Worm (Caenorhabditis elegans) whole organism, L1 larva: Measurements from ENCODE around the gene F01G10.10.

Experiments used
- C16A3.4 ChIP-seq: fragments of 150-350 bp; optimal IDR thresholded peaks from 2 replicates; lab custom pipeline; 2014; ENCODE audit warnings: missing biosample characterization, missing genetic modification characterization
- C34B4.2 ChIP-seq: sonication (generic microtip); optimal IDR thresholded peaks from 2 replicates; lab custom pipeline; 2017; ENCODE audit warnings: mild to moderate bottlenecking, missing genetic modification characterization, missing compliant biosample characterization
- F16B12.6 ChIP-seq: fragments of 150-350 bp; optimal IDR thresholded peaks from 2 replicates; lab custom pipeline; 2014; ENCODE audit warnings: missing biosample characterization, missing genetic modification characterization
- Y116A8C.19 ChIP-seq: sonication (generic microtip); optimal IDR thresholded peaks from 2 replicates; lab custom pipeline; 2016; ENCODE audit warnings: missing compliant biosample characterization, missing genetic modification characterization, borderline replicate concordance
- aha-1 ChIP-seq: fragments of 150-350 bp; optimal IDR thresholded peaks from 2 replicates; lab custom pipeline; 2014; ENCODE audit warnings: missing biosample characterization, missing genetic modification characterization
- aly-2 ChIP-seq: fragments of 150-350 bp; optimal IDR thresholded peaks from 2 replicates; lab custom pipeline; 2014; ENCODE audit warnings: missing biosample characterization, missing genetic modification characterization
- ceh-8 ChIP-seq: fragments of 200-800 bp; sonication (Bioruptor generic); optimal IDR thresholded peaks from 2 replicates; lab custom pipeline; 2018; ENCODE audit warnings: mild to moderate bottlenecking, missing genetic modification characterization, moderate library complexity, missing compliant biosample characterization
- ceh-82 ChIP-seq, 3 experiments: fragments of 150-350 bp in 1 of 3; sonication (generic microtip) in 2 of 3; optimal IDR thresholded peaks; 2 replicates each; lab custom pipeline; 2014 to 2017; ENCODE audit warnings: missing biosample characterization in 3 of 3, missing genetic modification characterization in 3 of 3
- ceh-90 ChIP-seq: sonication (generic microtip); optimal IDR thresholded peaks from 2 replicates; lab custom pipeline; 2016; ENCODE audit warnings: missing genetic modification characterization, missing compliant biosample characterization
- dsc-1 ChIP-seq: sonication (generic microtip); optimal IDR thresholded peaks from 2 replicates; lab custom pipeline; 2016; ENCODE audit warnings: mild to moderate bottlenecking, missing genetic modification characterization, missing compliant biosample characterization
- efl-1 ChIP-seq, 4 experiments: fragments of 150-350 bp; optimal IDR thresholded peaks in 3 of 4; peaks in 1 of 4; 1 replicate in 1 of 4; 2 replicates in 3 of 4; lab custom pipeline; 2014; ENCODE audit warnings: missing biosample characterization in 2 of 4, missing genetic modification characterization in 2 of 4, missing genetic modification reagents in 2 of 4
- egl-13 ChIP-seq: sonication (generic microtip); optimal IDR thresholded peaks from 2 replicates; lab custom pipeline; 2016; ENCODE audit warnings: missing genotype, missing genetic modification reagents, missing genetic modification characterization, missing compliant biosample characterization
- egl-27 ChIP-seq, 2 experiments: fragments of 150-350 bp in 1 of 2; sonication (generic microtip); optimal IDR thresholded peaks; 3 replicates each; lab custom pipeline; 2017 to 2018; ENCODE audit warnings: missing biosample characterization in 2 of 2, missing genetic modification characterization in 2 of 2, missing genetic modification reagents in 2 of 2
- ets-5 ChIP-seq: fragments of 200-800 bp; sonication (Bioruptor generic); IDR thresholded peaks from 2 replicates; pipeline ENCODE4 v1.3.6; 2022; ENCODE audit warnings: missing genetic modification characterization, missing compliant biosample characterization
- grh-1 ChIP-seq: fragments of 200-800 bp; sonication (Bioruptor generic); IDR thresholded peaks from 2 replicates; pipeline ENCODE4 v1.3.6; 2022; ENCODE audit warnings: missing genetic modification reagents, missing genetic modification characterization, missing compliant biosample characterization
- hlh-4 ChIP-seq: sonication (generic microtip); optimal IDR thresholded peaks from 2 replicates; lab custom pipeline; 2016; ENCODE audit warnings: mild to moderate bottlenecking, missing genetic modification characterization, missing compliant biosample characterization
- hpl-2 ChIP-seq: fragments of 150-350 bp; optimal IDR thresholded peaks from 2 replicates; lab custom pipeline; 2014; ENCODE audit warnings: missing biosample characterization, missing genetic modification reagents, missing genetic modification characterization
- irx-1 ChIP-seq: sonication (generic microtip); optimal IDR thresholded peaks from 2 replicates; lab custom pipeline; 2016; ENCODE audit warnings: missing genetic modification characterization, missing compliant biosample characterization
- isw-1 ChIP-seq: fragments of 200-800 bp; sonication (Bioruptor generic); IDR thresholded peaks from 2 replicates; pipeline ENCODE4 v1.3.6; 2022; ENCODE audit warnings: missing genetic modification characterization, missing compliant biosample characterization
- jun-1 ChIP-seq: fragments of 150-350 bp; optimal IDR thresholded peaks from 2 replicates; lab custom pipeline; 2014; ENCODE audit warnings: missing biosample characterization, missing genetic modification reagents, missing genetic modification characterization
- lir-3 ChIP-seq: sonication (generic microtip); optimal IDR thresholded peaks from 2 replicates; lab custom pipeline; 2016; ENCODE audit warnings: mild to moderate bottlenecking, missing genetic modification characterization, moderate library complexity, missing compliant biosample characterization; ENCODE audit not compliant: poor library complexity
- lsy-2 ChIP-seq, 2 experiments: fragments of 150-350 bp; optimal IDR thresholded peaks; 2 replicates each; lab custom pipeline; 2014; ENCODE audit warnings: missing biosample characterization in 2 of 2, missing genetic modification characterization in 2 of 2
- mab-9 ChIP-seq: fragments of 200-800 bp; sonication (Bioruptor generic); IDR thresholded peaks from 2 replicates; pipeline ENCODE4 v1.3.6; 2022; ENCODE audit warnings: missing genetic modification reagents, missing genetic modification characterization, missing compliant biosample characterization
- mdl-1 ChIP-seq, 2 experiments: fragments of 150-350 bp; optimal IDR thresholded peaks; 2 replicates each; lab custom pipeline; 2014 to 2017; ENCODE audit warnings: missing biosample characterization in 2 of 2, missing genetic modification characterization in 2 of 2, inconsistent platforms in 1 of 2
- mep-1 ChIP-seq: fragments of 150-350 bp; optimal IDR thresholded peaks from 2 replicates; lab custom pipeline; 2014; ENCODE audit warnings: missing biosample characterization, missing genetic modification characterization
- nhr-11 ChIP-seq: fragments of 150-350 bp; optimal IDR thresholded peaks from 2 replicates; lab custom pipeline; 2014; ENCODE audit warnings: missing biosample characterization, missing genetic modification characterization
- nhr-12 ChIP-seq: sonication (generic microtip); optimal IDR thresholded peaks from 2 replicates; lab custom pipeline; 2017; ENCODE audit warnings: missing biosample characterization, missing genetic modification characterization
- nhr-19 ChIP-seq: fragments of 200-800 bp; sonication (Bioruptor generic); conservative IDR thresholded peaks from 2 replicates; pipeline ENCODE4 v1.3.6; 2022; ENCODE audit warnings: missing genetic modification characterization, missing compliant biosample characterization
- nhr-28 ChIP-seq: fragments of 150-350 bp; optimal IDR thresholded peaks from 2 replicates; lab custom pipeline; 2014; ENCODE audit warnings: missing biosample characterization, missing genetic modification characterization
- nhr-47 ChIP-seq: sonication (generic microtip); optimal IDR thresholded peaks from 2 replicates; lab custom pipeline; 2016; ENCODE audit warnings: mild to moderate bottlenecking, missing genetic modification characterization, moderate library complexity, missing compliant biosample characterization
- nhr-77 ChIP-seq: fragments of 150-350 bp; optimal IDR thresholded peaks from 2 replicates; lab custom pipeline; 2014; ENCODE audit warnings: missing biosample characterization, missing genetic modification characterization
- nhr-85 ChIP-seq: sonication (generic microtip); peaks from one replicate; lab custom pipeline; 2016; ENCODE audit warnings: missing genetic modification characterization, inconsistent platforms, missing compliant biosample characterization
- nhr-90 ChIP-seq: sonication (generic microtip); optimal IDR thresholded peaks from 2 replicates; lab custom pipeline; 2016; ENCODE audit warnings: mild to moderate bottlenecking, missing genetic modification characterization, missing compliant biosample characterization; ENCODE audit not compliant: poor library complexity
- pag-3 ChIP-seq: sonication (generic microtip); optimal IDR thresholded peaks from 2 replicates; lab custom pipeline; 2017; ENCODE audit warnings: missing genetic modification characterization, mild to moderate bottlenecking, missing compliant biosample characterization, antibody characterized with exemption, borderline replicate concordance; ENCODE audit not compliant: insufficient read depth
- pax-3 ChIP-seq: fragments of 200-800 bp; sonication (Bioruptor generic); optimal IDR thresholded peaks from 2 replicates; lab custom pipeline; 2018; ENCODE audit warnings: mild to moderate bottlenecking, missing genetic modification characterization, moderate library complexity, missing compliant biosample characterization
- pqm-1 ChIP-seq: sonication (generic microtip); optimal IDR thresholded peaks from 3 replicates; lab custom pipeline; 2017; ENCODE audit warnings: missing biosample characterization, missing genetic modification characterization
- sox-4 ChIP-seq: sonication (generic microtip); optimal IDR thresholded peaks from 2 replicates; lab custom pipeline; 2016; ENCODE audit warnings: missing genetic modification characterization, missing compliant biosample characterization
- swsn-7 ChIP-seq: sonication (generic microtip); optimal IDR thresholded peaks from 2 replicates; lab custom pipeline; 2016; ENCODE audit warnings: missing genetic modification characterization, missing compliant biosample characterization
- tbx-2 ChIP-seq: sonication (generic microtip); optimal IDR thresholded peaks from 2 replicates; lab custom pipeline; 2016; ENCODE audit warnings: missing genetic modification characterization, missing compliant biosample characterization
- unc-98 ChIP-seq: fragments of 200-800 bp; sonication (Bioruptor generic); IDR thresholded peaks from 2 replicates; pipeline ENCODE4 v1.3.6; 2022; ENCODE audit warnings: missing genetic modification characterization, missing compliant biosample characterization
- ztf-11 ChIP-seq, 2 experiments: sonication (generic microtip); optimal IDR thresholded peaks; 2 replicates each; lab custom pipeline; 2016 to 2017; ENCODE audit warnings: missing genetic modification characterization in 2 of 2, missing biosample characterization in 1 of 2, missing compliant biosample characterization in 1 of 2
- ztf-4 ChIP-seq: fragments of 150-350 bp; optimal IDR thresholded peaks from 2 replicates; lab custom pipeline; 2014; ENCODE audit warnings: missing biosample characterization, missing genetic modification characterization

Gene F01G10.10

ce11 chrIV:10286655-10287054 is 40.7 kb downstream of the F01G10.10 start, which contains the start of gene ebax-1:
TSS of gene ebax-1 (plus strand) at chrIV:10286955.
- no peak for TF ChIP-seq nhr-12 (tag; lab: Kevin White, UChicago)
- TF ChIP-seq ztf-4: no peak
- TF ChIP-seq nhr-77 (tag; lab: Kevin White, UChicago): no peak
- TF ChIP-seq ztf-11 (tag; optimal IDR thresholded peaks at IDR 0.05; lab: Kevin White, UChicago): no peak
- TF ChIP-seq sox-4 (tag; lab: Kevin White, UChicago): no peak
- TF ChIP-seq egl-13 (tag; lab: Kevin White, UChicago): no peak
- TF ChIP-seq nhr-47 (tag; lab: Kevin White, UChicago): no peak
- TF ChIP-seq nhr-11 (tag; lab: Kevin White, UChicago): no peak
- no peak for TF ChIP-seq nhr-19
- TF ChIP-seq lir-3: no peak
- no peak for TF ChIP-seq unc-98
- TF ChIP-seq nhr-85 (tag; lab: Kevin White, UChicago): no peak
- no peak for TF ChIP-seq tbx-2 (tag; lab: Kevin White, UChicago)
- no peak for TF ChIP-seq nhr-90 (tag; lab: Kevin White, UChicago)
- TF ChIP-seq C16A3.4 (tag; lab: Kevin White, UChicago): no peak
- no peak for TF ChIP-seq swsn-7 (tag; lab: Kevin White, UChicago)
- TF ChIP-seq dsc-1 (tag; lab: Kevin White, UChicago): no peak
- no peak for TF ChIP-seq aha-1 (tag; lab: Kevin White, UChicago)
- TF ChIP-seq efl-1 (optimal IDR thresholded peaks at IDR 0.05; lab: Kevin White, UChicago): no peak
- TF ChIP-seq efl-1 (GFP tag; optimal IDR thresholded peaks at IDR 0.05 in 1 of 2; lab: Kevin White, UChicago): no peak
- TF ChIP-seq, all 84 proteins: peak for 0

ce11 chrIV:10288575-10288974 is 42.6 kb downstream of the F01G10.10 start:
- TF ChIP-seq aly-2: no peak
- no peak for TF ChIP-seq pax-3 (tag; lab: Kevin White, UChicago)
- no peak for TF ChIP-seq isw-1 (GFP tag; lab: Robert Waterston, UW)
- no peak for TF ChIP-seq nhr-28
- TF ChIP-seq jun-1 (tag; lab: Kevin White, UChicago): no peak
- no peak for TF ChIP-seq ceh-82 (tag; optimal IDR thresholded peaks at IDR 0.05; lab: Kevin White, UChicago)
- TF ChIP-seq egl-13 (tag; lab: Kevin White, UChicago): no peak
- TF ChIP-seq ztf-4: no peak
- no peak for TF ChIP-seq mab-9 (GFP tag; lab: Robert Waterston, UW)
- TF ChIP-seq F16B12.6 (tag; lab: Kevin White, UChicago): no peak
- TF ChIP-seq tbx-2 (tag; lab: Kevin White, UChicago): no peak
- no peak for TF ChIP-seq unc-98
- TF ChIP-seq ceh-8 (GFP tag; lab: Kevin White, UChicago): no peak
- no peak for TF ChIP-seq lsy-2 (tag; optimal IDR thresholded peaks at IDR 0.05; lab: Kevin White, UChicago)
- TF ChIP-seq sox-4 (tag; lab: Kevin White, UChicago): no peak
- TF ChIP-seq grh-1 (GFP tag; lab: Robert Waterston, UW): no peak
- no peak for TF ChIP-seq nhr-90 (tag; lab: Kevin White, UChicago)
- TF ChIP-seq C34B4.2 (tag; lab: Kevin White, UChicago): no peak
- TF ChIP-seq hpl-2: no peak
- TF ChIP-seq irx-1 (tag; lab: Kevin White, UChicago): no peak

- TF ChIP-seq unc-98: no peak
- no peak for TF ChIP-seq tbx-2 (tag; lab: Kevin White, UChicago)
- TF ChIP-seq Y116A8C.19 (tag; lab: Kevin White, UChicago): no peak
- no peak for TF ChIP-seq egl-27 (tag; optimal IDR thresholded peaks at IDR 0.05; lab: Kevin White, UChicago)
- TF ChIP-seq mep-1 (tag; lab: Kevin White, UChicago): no peak
- TF ChIP-seq ets-5 (GFP tag; lab: Robert Waterston, UW): no peak
- TF ChIP-seq C16A3.4 (tag; lab: Kevin White, UChicago): no peak
- TF ChIP-seq pqm-1 (tag; lab: Kevin White, UChicago): no peak
- no peak for TF ChIP-seq hlh-4 (tag; lab: Kevin White, UChicago)
- TF ChIP-seq mdl-1 (tag; optimal IDR thresholded peaks at IDR 0.05; lab: Kevin White, UChicago): no peak
- TF ChIP-seq pax-3 (tag; lab: Kevin White, UChicago): no peak
- TF ChIP-seq ceh-90 (tag; lab: Kevin White, UChicago): no peak
- TF ChIP-seq isw-1 (GFP tag; lab: Robert Waterston, UW): no peak
- TF ChIP-seq pag-3 (tag; lab: Kevin White, UChicago): no peak
- no peak for TF ChIP-seq aha-1 (tag; lab: Kevin White, UChicago)
Observed at ce11 chrIV:10294030-10294429, 48.1 kb downstream of the F01G10.10 start, which contains the start of gene R09E10.6. TSS of gene R09E10.6 (minus strand) at chrIV:10294130.
